Fruit fly (Drosophila melanogaster): ENCODE data around the gene wit.

Gene wit

dm6 chr3L:4071561-4072049, at the start of gene wit:
Gene wit (minus strand): TSS chr3L:4071717.
- TF ChIP-seq CG17801 (GFP tag; optimal IDR thresholded peaks at IDR 0.05; ENCODE audit: partially characterized antibody), result peak; percentile 66

DNA sequence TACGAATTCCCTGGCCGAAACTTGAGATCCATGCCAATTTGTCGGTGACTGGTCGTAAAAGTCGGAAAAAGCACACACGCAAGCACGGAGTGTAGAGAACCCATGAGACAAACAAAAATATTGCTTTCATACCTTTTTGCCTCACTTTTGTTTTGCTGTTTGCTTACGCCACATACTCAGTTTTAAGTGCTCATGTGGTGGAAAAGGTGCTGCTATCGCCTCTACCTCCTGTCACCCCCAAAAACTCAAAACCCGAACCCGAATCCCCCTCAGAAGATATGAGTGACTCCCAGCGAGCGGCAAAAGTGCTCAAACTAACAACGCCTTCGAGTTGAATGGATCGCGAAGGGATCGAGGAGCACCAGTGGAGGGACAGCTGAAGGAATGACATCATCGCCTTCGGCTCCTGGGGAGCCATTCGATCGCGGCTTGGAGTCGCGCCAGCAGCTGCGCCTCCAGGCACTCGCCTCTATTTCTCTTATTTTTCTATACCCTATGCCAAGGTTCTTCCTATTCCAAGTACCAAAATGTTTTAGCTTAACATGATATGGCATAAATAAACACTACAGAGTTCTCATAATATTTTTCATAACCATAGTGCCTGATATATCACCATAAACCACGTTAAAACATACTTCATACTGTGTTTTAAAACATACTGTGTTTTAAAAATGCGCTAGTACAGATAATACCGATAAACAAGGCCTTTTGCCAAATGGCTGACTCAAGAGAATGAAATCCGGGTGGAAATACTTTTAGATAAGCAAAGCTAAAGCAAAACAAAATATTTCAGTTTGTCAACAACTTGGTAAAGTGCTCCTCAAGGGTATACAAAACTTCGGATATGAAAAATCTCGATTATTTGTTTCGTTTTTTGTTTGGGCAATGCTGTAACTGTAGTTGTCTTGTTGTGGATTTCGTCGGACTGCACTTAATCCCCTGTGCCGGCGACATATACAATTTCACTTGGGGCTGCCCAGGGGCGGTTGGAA, 49.1 kb upstream of the wit start:
- no peak for TF ChIP-seq CG17801 (GFP tag; optimal IDR thresholded peaks at IDR 0.05; ENCODE audit: partially characterized antibody)

DNA sequence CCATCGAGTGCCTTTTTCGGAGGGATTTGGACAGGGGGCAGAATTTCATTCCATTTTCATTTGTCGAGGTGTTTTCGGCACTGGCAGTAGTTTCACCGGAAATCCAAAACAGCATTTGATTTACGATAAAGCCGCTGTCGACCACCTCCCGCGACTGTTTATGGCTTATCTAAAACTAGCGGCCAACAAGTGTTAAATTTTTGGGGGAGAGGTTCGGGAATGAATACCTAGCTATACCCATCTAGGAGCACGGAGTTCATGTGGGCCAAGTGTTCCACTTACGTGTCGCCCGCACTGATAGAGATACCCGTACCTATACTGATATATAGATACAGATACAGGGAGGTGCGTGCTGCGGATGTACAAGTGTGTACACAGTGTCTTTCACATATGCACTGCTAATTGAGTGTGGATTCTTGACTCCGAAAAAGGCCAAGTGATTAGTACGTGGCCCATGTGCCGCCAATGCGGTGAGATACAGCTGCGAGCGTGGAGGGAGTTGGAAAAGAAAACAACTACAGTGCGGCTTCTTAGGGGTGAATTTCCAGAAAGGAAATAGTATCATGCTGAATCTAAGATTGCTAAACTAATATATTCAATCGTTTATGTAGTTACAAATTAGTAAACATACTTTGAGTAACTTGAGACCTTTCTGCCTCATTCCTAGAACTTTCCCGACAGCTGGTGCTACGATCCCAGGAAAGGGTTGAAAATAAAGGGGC, 48.3 kb upstream of the wit start:
- TF ChIP-seq CG17801 (GFP tag; optimal IDR thresholded peaks at IDR 0.05; ENCODE audit: partially characterized antibody), result no peak

DNA sequence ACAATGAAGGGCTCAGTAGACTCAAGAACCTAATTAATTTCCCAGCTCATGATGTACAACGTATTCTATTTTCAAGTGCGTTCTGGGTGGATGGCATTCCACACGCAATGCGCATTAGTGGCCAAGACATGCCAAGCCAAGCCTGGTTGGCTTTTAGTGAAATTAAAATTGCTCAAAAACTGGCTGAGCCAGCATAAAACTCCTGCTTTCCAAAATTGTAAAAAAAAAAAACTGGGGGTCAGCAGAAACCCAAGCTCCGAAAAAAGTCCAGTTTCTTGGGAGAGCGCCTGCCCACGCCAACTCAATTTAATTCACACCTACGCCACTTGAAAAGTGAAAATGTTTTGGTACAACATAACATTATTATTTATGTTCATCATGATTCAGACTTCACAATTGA, 46.8 kb upstream of the wit start:
- no peak for TF ChIP-seq CG17801 (GFP tag; optimal IDR thresholded peaks at IDR 0.05; ENCODE audit: partially characterized antibody)

- no peak for TF ChIP-seq CG17801 (GFP tag; optimal IDR thresholded peaks at IDR 0.05; ENCODE audit: partially characterized antibody)
Measured at dm6 chr3L:4117493-4117892, 46.0 kb upstream of the wit start.

dm6 chr3L:4116490-4117367, 45.2 kb upstream of the wit start:
- peak; percentile 45 for TF ChIP-seq CG17801 (GFP tag; optimal IDR thresholded peaks at IDR 0.05; ENCODE audit: partially characterized antibody)

DNA sequence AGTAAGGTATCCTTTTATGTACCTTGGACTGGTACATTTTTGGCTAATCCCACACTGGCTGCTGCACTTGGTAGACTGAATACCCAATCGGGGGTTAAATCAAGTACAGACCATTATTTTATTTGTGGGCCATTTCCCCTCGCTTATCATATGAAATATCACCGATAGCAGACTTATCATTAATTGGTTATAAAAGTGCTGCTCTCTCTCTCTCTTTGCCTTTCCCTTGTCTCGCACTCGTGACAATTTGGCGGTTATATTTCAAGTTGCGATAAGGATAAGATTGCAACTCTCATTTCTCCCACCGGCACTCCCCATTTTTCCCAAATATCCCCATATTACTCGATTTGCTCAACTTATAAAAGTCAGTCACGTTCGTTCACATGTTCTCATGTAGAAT, 44.2 kb upstream of the wit start:
- no peak for TF ChIP-seq CG17801 (GFP tag; optimal IDR thresholded peaks at IDR 0.05; ENCODE audit: partially characterized antibody)

DNA sequence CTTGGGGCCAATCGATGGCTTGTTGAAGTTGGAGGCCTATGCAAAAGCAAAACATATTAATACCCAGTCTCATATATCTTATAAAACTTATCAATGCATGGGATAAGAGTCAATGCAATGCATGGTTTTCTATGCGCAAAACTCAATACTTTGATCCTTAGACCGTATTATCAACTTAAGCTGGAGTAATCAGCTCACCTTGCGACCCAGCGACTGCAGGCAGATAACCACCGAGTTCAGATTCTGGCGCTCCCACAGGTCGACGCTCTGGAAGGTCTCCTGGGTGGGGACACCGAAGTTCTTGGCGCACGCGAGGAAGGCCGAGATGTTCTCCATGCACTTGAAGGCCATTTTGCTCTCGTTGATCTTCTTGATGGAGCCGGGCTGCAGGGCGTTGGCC, 43.6 kb upstream of the wit start:
- TF ChIP-seq CG17801 (GFP tag; optimal IDR thresholded peaks at IDR 0.05; ENCODE audit: partially characterized antibody), result no peak

dm6 chr3L:4113998-4114397, 42.5 kb upstream of the wit start:
- TF ChIP-seq CG17801 (GFP tag; optimal IDR thresholded peaks at IDR 0.05; ENCODE audit: partially characterized antibody), result no peak

DNA sequence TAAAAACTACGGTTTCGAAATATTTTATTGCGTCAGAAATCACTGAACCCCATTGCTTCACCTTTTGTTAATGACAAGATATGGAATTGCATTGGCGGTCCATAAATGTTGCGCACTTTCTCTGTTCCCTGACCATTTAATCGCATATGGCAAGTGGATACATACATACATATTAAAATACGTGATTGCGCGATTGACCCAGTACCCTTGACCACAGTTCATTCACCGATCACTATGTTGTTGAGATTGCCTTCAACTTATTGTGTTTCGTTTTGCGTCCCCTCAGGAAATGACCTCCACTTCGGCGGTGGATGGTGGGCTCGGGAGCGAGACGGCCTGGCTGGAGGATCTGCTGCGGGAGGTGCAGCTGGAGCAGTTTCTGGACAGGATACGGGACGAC, 38.7 kb upstream of the wit start:
- no peak for TF ChIP-seq CG17801 (GFP tag; optimal IDR thresholded peaks at IDR 0.05; ENCODE audit: partially characterized antibody)

dm6 chr3L:4108844-4109494, 37.5 kb upstream of the wit start:
- TF ChIP-seq CG17801 (GFP tag; optimal IDR thresholded peaks at IDR 0.05; ENCODE audit: partially characterized antibody), result peak; percentile 22

dm6 chr3L:4108072-4108843, 36.7 kb upstream of the wit start, which contains the start of gene Ack:
Gene Ack (plus strand): TSS chr3L:4108186.
- no peak for TF ChIP-seq CG17801 (GFP tag; optimal IDR thresholded peaks at IDR 0.05; ENCODE audit: partially characterized antibody)

DNA sequence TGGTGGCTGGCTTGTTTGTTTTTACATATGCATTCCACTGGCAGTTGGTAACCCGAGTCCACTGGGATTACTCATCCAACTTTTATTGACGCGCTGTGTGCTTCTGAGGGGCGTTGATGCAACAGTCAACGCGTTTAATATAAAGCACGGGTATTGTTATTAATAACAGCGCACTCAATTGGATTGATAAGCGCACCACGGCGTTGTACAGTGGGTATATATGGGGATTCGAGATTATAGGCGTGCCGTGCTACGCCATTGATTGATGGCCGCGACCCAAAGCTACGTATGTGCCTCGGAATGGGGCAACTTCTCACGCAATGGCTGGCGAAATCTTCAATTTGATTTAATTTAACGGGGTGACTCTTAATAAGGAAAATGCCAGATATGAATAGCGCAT, 35.6 kb upstream of the wit start:
- no peak for TF ChIP-seq CG17801 (GFP tag; optimal IDR thresholded peaks at IDR 0.05; ENCODE audit: partially characterized antibody)

All from ovary, adult (tissue).